Worm (Caenorhabditis elegans) whole organism, mixed stage, embryonic: ENCODE data around the gene Y48G9A.7.

Experiments used
- M03D4.4 ChIP-seq: sonication (generic microtip); optimal IDR thresholded peaks from 2 replicates; lab custom pipeline; 2017; ENCODE audit warnings: mild to moderate bottlenecking, missing genetic modification characterization, missing compliant biosample characterization
- bed-3 ChIP-seq: fragments of 200-800 bp; sonication (Bioruptor generic); optimal IDR thresholded peaks from 3 replicates; lab custom pipeline; 2018; ENCODE audit warnings: mild to moderate bottlenecking, missing genetic modification characterization, moderate library complexity, missing compliant biosample characterization
- blmp-1 ChIP-seq: fragments of 150-350 bp; optimal IDR thresholded peaks from 2 replicates; lab custom pipeline; 2014; ENCODE audit warnings: missing biosample characterization, missing genetic modification characterization
- ceh-39 ChIP-seq: fragments of 150-350 bp; optimal IDR thresholded peaks from 2 replicates; lab custom pipeline; 2014; ENCODE audit warnings: missing biosample characterization, missing genetic modification characterization
- ceh-83 ChIP-seq: fragments of 200-800 bp; sonication (Bioruptor generic); optimal IDR thresholded peaks from 2 replicates; lab custom pipeline; 2018; ENCODE audit warnings: mild to moderate bottlenecking, missing genetic modification characterization, missing compliant biosample characterization
- ces-1 ChIP-seq: fragments of 150-350 bp; optimal IDR thresholded peaks from 2 replicates; lab custom pipeline; 2014; ENCODE audit warnings: missing biosample characterization, missing genetic modification reagents, missing genetic modification characterization
- cnd-1 ChIP-seq: fragments of 200-800 bp; sonication (Bioruptor generic); optimal IDR thresholded peaks from 2 replicates; lab custom pipeline; 2018; ENCODE audit warnings: mild to moderate bottlenecking, missing genetic modification characterization, missing compliant biosample characterization
- drap-1 ChIP-seq: fragments of 200-800 bp; sonication (Bioruptor generic); optimal IDR thresholded peaks from 3 replicates; lab custom pipeline; 2018; ENCODE audit warnings: mild to moderate bottlenecking, missing genetic modification characterization, missing compliant biosample characterization
- elt-1 ChIP-seq: sonication (generic microtip); optimal IDR thresholded peaks from 2 replicates; lab custom pipeline; 2017; ENCODE audit warnings: missing genetic modification characterization, mild to moderate bottlenecking, missing compliant biosample characterization, antibody characterized with exemption, moderate library complexity, borderline replicate concordance; ENCODE audit not compliant: insufficient read depth
- elt-3 ChIP-seq: fragments of 150-350 bp; optimal IDR thresholded peaks from 2 replicates; lab custom pipeline; 2014; ENCODE audit warnings: missing biosample characterization, missing genetic modification characterization
- flh-1 ChIP-seq: fragments of 200-800 bp; sonication (Bioruptor generic); optimal IDR thresholded peaks from 2 replicates; lab custom pipeline; 2018; ENCODE audit warnings: mild to moderate bottlenecking, missing genetic modification characterization, moderate library complexity, missing compliant biosample characterization
- ham-2 ChIP-seq: fragments of 200-800 bp; sonication (Bioruptor generic); optimal IDR thresholded peaks from 2 replicates; lab custom pipeline; 2018; ENCODE audit warnings: mild to moderate bottlenecking, missing genetic modification characterization, missing compliant biosample characterization
- hlh-1 ChIP-seq: fragments of 150-350 bp; optimal IDR thresholded peaks from 2 replicates; lab custom pipeline; 2014; ENCODE audit warnings: missing biosample characterization, missing genetic modification reagents, missing genetic modification characterization
- lin-13 ChIP-seq: fragments of 150-350 bp; optimal IDR thresholded peaks from 2 replicates; lab custom pipeline; 2014; ENCODE audit warnings: missing biosample characterization, missing genetic modification characterization
- lin-32 ChIP-seq: fragments of 200-800 bp; sonication (Bioruptor generic); optimal IDR thresholded peaks from 2 replicates; lab custom pipeline; 2018; ENCODE audit warnings: mild to moderate bottlenecking, missing genetic modification characterization, missing compliant biosample characterization
- lsy-2 ChIP-seq: fragments of 150-350 bp; optimal IDR thresholded peaks from 2 replicates; lab custom pipeline; 2014; ENCODE audit warnings: missing biosample characterization, missing genetic modification characterization
- mab-5 ChIP-seq: fragments of 150-350 bp; optimal IDR thresholded peaks from 2 replicates; lab custom pipeline; 2014; ENCODE audit warnings: missing biosample characterization, missing genetic modification characterization
- mep-1 ChIP-seq: fragments of 150-350 bp; optimal IDR thresholded peaks from 2 replicates; lab custom pipeline; 2017; ENCODE audit warnings: missing biosample characterization, missing genetic modification reagents, missing genetic modification characterization, inconsistent platforms
- mls-2 ChIP-seq: sonication (generic microtip); optimal IDR thresholded peaks from 2 replicates; lab custom pipeline; 2016; ENCODE audit warnings: mild to moderate bottlenecking, missing genetic modification characterization, moderate library complexity, missing compliant biosample characterization
- nhr-12 ChIP-seq: fragments of 150-350 bp; optimal IDR thresholded peaks from 2 replicates; lab custom pipeline; 2014; ENCODE audit warnings: missing biosample characterization, missing genetic modification characterization
- nhr-28 ChIP-seq: fragments of 150-350 bp; optimal IDR thresholded peaks from 2 replicates; lab custom pipeline; 2014; ENCODE audit warnings: missing biosample characterization, missing genetic modification characterization
- pha-4 ChIP-seq: fragments of 150-350 bp; optimal IDR thresholded peaks from 2 replicates; lab custom pipeline; 2018; ENCODE audit warnings: missing biosample characterization, missing genetic modification reagents, missing genetic modification characterization
- sem-2 ChIP-seq: fragments of 200-800 bp; sonication (Bioruptor generic); optimal IDR thresholded peaks from 2 replicates; lab custom pipeline; 2018; ENCODE audit warnings: mild to moderate bottlenecking, missing genetic modification characterization, missing compliant biosample characterization
- snpc-4 ChIP-seq: fragments of 150-350 bp; optimal IDR thresholded peaks from 2 replicates; lab custom pipeline; 2014; ENCODE audit warnings: missing biosample characterization, missing genetic modification characterization
- sptf-1 ChIP-seq: sonication (generic microtip); optimal IDR thresholded peaks from 2 replicates; lab custom pipeline; 2017; ENCODE audit warnings: mild to moderate bottlenecking, missing genetic modification characterization, moderate library complexity, missing compliant biosample characterization
- tbx-8 ChIP-seq: fragments of 200-800 bp; sonication (Bioruptor generic); optimal IDR thresholded peaks from 2 replicates; lab custom pipeline; 2018; ENCODE audit warnings: mild to moderate bottlenecking, missing genetic modification characterization, moderate library complexity, missing compliant biosample characterization
- unc-120 ChIP-seq: sonication (generic microtip); optimal IDR thresholded peaks from 2 replicates; lab custom pipeline; 2017; ENCODE audit warnings: missing genetic modification characterization, missing compliant biosample characterization; ENCODE audit not compliant: poor library complexity, severe bottlenecking
- unc-62 ChIP-seq: fragments of 150-350 bp; optimal IDR thresholded peaks from 2 replicates; lab custom pipeline; 2014; ENCODE audit warnings: missing biosample characterization, missing genetic modification reagents, missing genetic modification characterization
- zip-8 ChIP-seq: fragments of 150-350 bp; optimal IDR thresholded peaks from 2 replicates; lab custom pipeline; 2014; ENCODE audit warnings: missing biosample characterization, missing genetic modification characterization
- ztf-11 ChIP-seq: fragments of 150-350 bp; optimal IDR thresholded peaks from 2 replicates; lab custom pipeline; 2014; ENCODE audit warnings: missing biosample characterization, missing genetic modification characterization

The Y48G9A.7 gene

DNA sequence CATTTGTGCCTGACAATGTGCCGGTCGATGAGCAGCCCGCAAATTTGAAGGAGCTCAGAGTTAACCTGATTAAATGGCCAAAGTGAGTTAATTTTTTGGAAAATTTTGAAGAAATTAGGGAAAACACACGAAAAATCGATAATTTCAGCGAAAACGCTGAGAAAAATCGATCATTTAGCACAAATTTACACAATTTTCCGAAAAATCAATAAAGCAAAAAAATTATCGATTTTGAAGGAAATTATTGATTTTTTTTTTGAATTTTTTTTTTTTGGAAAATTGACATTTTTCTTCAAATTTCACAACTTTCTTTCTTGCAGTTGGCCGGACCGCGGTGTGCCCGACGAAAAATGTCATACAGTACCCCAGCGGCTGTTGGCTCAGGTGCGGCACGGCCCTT lies 12.2 kb upstream of the Y48G9A.7 start:
- TF ChIP-seq sem-2 (no peak), hlh-1 (tag; lab: Kevin White, UChicago) (no peak), mls-2 (tag; lab: Kevin White, UChicago) (no peak), unc-120 (tag; lab: Kevin White, UChicago) (no peak)

DNA sequence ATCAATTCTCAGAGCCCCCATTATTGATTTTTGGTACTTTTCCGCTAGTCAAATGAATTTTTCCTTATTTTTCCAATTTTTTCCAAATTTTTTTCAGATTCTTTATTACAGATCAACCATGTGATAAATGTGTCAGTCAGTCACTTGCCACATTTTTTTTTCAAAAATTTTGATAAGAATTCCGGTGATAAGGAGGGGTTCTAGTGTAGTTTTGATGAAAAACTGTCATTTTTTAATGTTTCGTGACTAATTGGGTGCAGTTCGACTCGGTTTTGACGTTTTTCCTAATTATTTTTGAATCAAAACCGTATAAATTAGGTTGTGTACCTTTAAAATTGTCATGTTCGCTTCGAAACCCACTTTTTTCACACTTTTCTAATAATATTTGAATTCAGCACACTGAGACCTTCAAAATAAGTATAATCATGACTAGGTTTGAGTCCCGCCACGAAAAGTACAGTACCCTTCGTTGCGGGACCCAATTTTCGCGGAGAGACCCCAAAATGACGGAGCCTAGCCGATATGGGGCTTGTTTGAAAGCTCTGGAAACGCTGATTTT lies 10.5 kb upstream of the Y48G9A.7 start:
- TF ChIP-seq ceh-83, result no peak

DNA sequence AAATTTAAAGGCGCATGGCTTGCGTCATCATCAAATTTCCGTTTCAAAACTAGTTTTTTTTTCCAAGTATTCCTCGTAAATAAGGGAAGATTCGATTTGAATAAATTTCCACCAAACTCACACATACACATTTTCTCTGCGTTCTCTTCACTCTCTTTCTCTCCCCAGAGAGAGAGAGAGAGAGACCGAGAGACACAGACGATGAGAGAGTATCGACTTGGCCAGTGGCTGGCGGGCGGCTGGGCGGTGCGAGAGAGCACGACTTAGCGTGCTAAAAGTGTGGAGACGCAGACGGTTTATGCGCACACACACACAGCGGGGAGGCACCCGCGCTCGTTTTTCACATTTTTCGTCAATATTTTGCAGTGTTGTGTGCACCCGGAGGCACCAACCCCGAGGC lies 9.5 kb upstream of the Y48G9A.7 start:
- TF ChIP-seq sptf-1 (tag; lab: Kevin White, UChicago), result peak; percentile 27
- TF ChIP-seq elt-1, result no peak
- TF ChIP-seq unc-62 (GFP tag; lab: Kevin White, UChicago), result peak; percentile 8
- peak; percentile 56 for TF ChIP-seq lsy-2 (tag; lab: Kevin White, UChicago)
- peak; percentile 95 for TF ChIP-seq ces-1 (GFP tag; lab: Kevin White, UChicago)
- peak; percentile 13 for TF ChIP-seq M03D4.4
- peak; percentile 67 for TF ChIP-seq pha-4
- TF ChIP-seq ceh-39 (tag; lab: Kevin White, UChicago), result peak; percentile 70
- no peak for TF ChIP-seq mls-2 (tag; lab: Kevin White, UChicago)

DNA sequence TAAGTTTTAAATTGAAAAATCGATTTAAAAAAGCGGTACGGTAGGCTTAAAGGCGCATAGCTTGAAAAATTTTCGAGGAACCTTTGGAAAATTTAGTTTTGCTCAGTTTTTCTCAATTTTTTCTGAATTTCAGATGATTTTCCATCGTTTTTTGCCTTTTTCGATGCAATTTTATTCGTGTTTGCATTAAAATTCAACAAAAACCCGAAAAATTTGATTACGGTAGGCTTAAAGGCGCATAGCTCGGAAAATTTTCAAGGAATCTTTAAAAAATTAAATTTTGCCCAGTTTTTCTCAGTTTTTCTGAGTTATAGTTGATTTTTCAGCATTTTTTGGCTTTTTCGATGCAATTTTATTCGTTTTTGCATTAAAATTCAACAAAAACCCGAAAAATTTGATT lies 9.0 kb upstream of the Y48G9A.7 start:
- TF ChIP-seq elt-1, result no peak
- no peak for TF ChIP-seq lsy-2 (tag; lab: Kevin White, UChicago)
- TF ChIP-seq elt-3 (tag; lab: Kevin White, UChicago), result no peak
- no peak for TF ChIP-seq blmp-1
- TF ChIP-seq mep-1 (tag; lab: Kevin White, UChicago), result no peak
- TF ChIP-seq ces-1 (GFP tag; lab: Kevin White, UChicago), result no peak
- no peak for TF ChIP-seq snpc-4 (tag; lab: Kevin White, UChicago)
- TF ChIP-seq mab-5 (tag; lab: Kevin White, UChicago), result no peak
- no peak for TF ChIP-seq lin-32
- TF ChIP-seq bed-3 (GFP tag; lab: Kevin White, UChicago), result no peak
- TF ChIP-seq sem-2, result no peak

DNA sequence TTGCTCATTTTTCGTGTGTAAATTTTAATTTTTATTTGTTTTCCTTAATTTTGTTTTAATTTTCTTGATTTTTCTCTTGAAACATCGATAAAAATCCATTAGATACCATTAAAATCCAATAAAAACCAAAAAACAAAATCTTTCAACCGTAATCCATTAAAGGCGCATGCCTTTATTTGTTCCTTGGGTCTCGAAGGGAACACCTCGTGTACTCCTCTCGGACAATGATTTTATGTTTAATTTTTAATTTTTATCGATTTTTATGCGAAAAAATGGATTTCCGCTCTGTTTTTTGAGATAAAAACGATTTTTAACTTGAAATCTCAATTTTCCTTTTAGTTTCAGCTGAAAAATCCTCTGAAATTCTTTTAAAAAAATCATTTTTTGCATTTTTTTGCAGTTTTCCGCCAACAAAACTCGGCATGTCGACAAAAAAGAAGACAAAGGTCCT lies 8.4 kb upstream of the Y48G9A.7 start, which contains the start of gene ppk-2:
ppk-2 (plus strand) TSS at position 401 of the 451 bp plus-strand sequence.
- TF ChIP-seq nhr-28 (tag; lab: Kevin White, UChicago), result no peak
- no peak for TF ChIP-seq elt-1
- TF ChIP-seq tbx-8, result no peak
- no peak for TF ChIP-seq sptf-1 (tag; lab: Kevin White, UChicago)
- TF ChIP-seq ham-2 (GFP tag; lab: Kevin White, UChicago), result no peak
- no peak for TF ChIP-seq elt-3 (tag; lab: Kevin White, UChicago)
- no peak for TF ChIP-seq zip-8
- no peak for TF ChIP-seq bed-3 (GFP tag; lab: Kevin White, UChicago)
- no peak for TF ChIP-seq cnd-1

- TF ChIP-seq nhr-12 (tag; lab: Kevin White, UChicago) (no peak), sptf-1 (tag; lab: Kevin White, UChicago) (no peak), M03D4.4 (no peak), sem-2 (no peak), mep-1 (tag; lab: Kevin White, UChicago) (no peak), nhr-28 (tag; lab: Kevin White, UChicago) (no peak), ces-1 (GFP tag; lab: Kevin White, UChicago) (no peak), ceh-83 (no peak), ztf-11 (no peak)
- TF ChIP-seq, all 35 proteins: peak for 0
These were observed 4.4 kb upstream of the Y48G9A.7 start for ce11 chrIII:2105935-2106334.

- TF ChIP-seq mep-1 (tag; lab: Kevin White, UChicago) (no peak), flh-1 (GFP tag; lab: Kevin White, UChicago) (no peak), drap-1 (GFP tag; lab: Kevin White, UChicago) (no peak), lin-13 (tag; lab: Kevin White, UChicago) (no peak), ceh-39 (tag; lab: Kevin White, UChicago) (no peak)
These were observed 1.0 kb downstream of the Y48G9A.7 start for ce11 chrIII:2111376-2111775.
